Fruit fly (Drosophila melanogaster): Measurements from ENCODE around the gene Dbx.
A peak's percentile ranks its signal among the peaks of the same experiment; 100 is the strongest.

Gene Dbx

dm6 chr3L:1976760-1977159 is 55.7 kb downstream of the Dbx start:
- TF ChIP-seq CG8159 (tag; optimal IDR thresholded peaks at IDR 0.05) (peak; percentile 7), D1 (tag; optimal IDR thresholded peaks at IDR 0.05) (no peak), Pif1A (GFP tag; optimal IDR thresholded peaks at IDR 0.05) (peak; percentile 33), CG9948 (tag; optimal IDR thresholded peaks at IDR 0.05) (peak; percentile 34)

All from whole organism, pupa.